Fruit fly (Drosophila melanogaster): Measurements from ENCODE around the gene Gagr.

Gagr gene

DNA sequence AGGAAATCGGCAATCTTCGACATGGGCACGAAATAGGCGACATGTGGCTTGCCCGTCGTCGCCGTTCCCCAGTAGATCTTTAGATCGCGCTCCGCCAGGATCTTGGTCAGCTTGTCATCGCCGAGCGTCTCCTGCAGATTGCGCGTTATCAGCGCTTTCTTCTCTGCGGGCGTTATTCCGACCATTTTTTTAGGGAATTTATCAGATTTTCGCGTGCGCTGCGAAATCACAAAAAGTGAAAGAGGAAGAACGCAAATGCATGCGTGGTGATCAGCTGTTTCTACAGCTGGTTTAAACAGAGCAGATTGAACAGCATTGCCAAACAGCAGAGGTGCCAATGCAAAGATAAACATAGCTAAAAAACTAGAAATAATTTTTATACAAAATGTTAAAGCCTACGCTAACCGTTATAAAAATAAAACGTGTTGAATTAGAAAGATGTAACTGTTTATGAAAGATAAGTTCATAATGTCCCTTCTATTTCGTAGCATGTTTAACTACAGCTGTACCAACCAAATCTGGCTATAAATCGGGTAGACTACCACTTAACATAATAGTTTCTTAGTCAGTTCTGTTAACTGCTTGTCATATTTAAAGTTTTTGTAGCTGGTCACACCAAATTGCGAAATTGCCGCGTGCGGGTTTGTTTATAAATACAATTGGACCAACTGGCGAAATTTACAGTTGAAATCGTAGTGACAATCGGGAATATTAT is 24.8 kb downstream of the Gagr start, which contains the start of the genes TyrRS and CG33158 (continued):
- TF ChIP-seq CG2712 (tag; optimal IDR thresholded peaks at IDR 0.05) = peak; percentile 15
- TF ChIP-seq trem (tag; optimal IDR thresholded peaks at IDR 0.05) = peak; percentile 84
- peak; percentile 51 to 94 for TF ChIP-seq insv (GFP tag; optimal IDR thresholded peaks at IDR 0.05)
- no peak for TF ChIP-seq CG30431 (GFP tag; optimal IDR thresholded peaks at IDR 0.05)
- no peak for TF ChIP-seq CG4854 (GFP tag; optimal IDR thresholded peaks at IDR 0.05)
- TF ChIP-seq CoRest (tag; optimal IDR thresholded peaks at IDR 0.05) = peak; percentile 33
- no peak for TF ChIP-seq ap (GFP tag; IDR thresholded peaks at IDR 0.05)
- TF ChIP-seq TFAM (GFP tag; optimal IDR thresholded peaks at IDR 0.05) = no peak
- no peak for TF ChIP-seq CG10431 (GFP tag; optimal IDR thresholded peaks at IDR 0.05)
- TF ChIP-seq lola (GFP tag; optimal IDR thresholded peaks at IDR 0.05) = peak in 1 of 3 experiments; percentile 27
- peak; percentile 62; the same call in 1 of the 3 replicates for TF ChIP-seq CG34422 (GFP tag; IDR thresholded peaks at IDR 0.05)
- peak; percentile 59 for TF ChIP-seq Elba2 (GFP tag; optimal IDR thresholded peaks at IDR 0.05)
- no peak for TF ChIP-seq tgo (GFP tag; IDR thresholded peaks at IDR 0.05)
- no peak for TF ChIP-seq Oli (tag; optimal IDR thresholded peaks at IDR 0.05)
- TF ChIP-seq stwl (tag; optimal IDR thresholded peaks at IDR 0.05) = peak; percentile 15
- no peak for TF ChIP-seq gt (GFP tag; IDR thresholded peaks at IDR 0.05)
- TF ChIP-seq CG11398 (GFP tag; optimal IDR thresholded peaks at IDR 0.05) = peak; percentile 14
- TF ChIP-seq CG15479 (GFP tag; optimal IDR thresholded peaks at IDR 0.05) = peak; percentile 74
- no peak for TF ChIP-seq MTF-1 (GFP tag; optimal IDR thresholded peaks at IDR 0.05; ENCODE audit: borderline replicate concordance)
- no peak for TF ChIP-seq CG34376 (GFP tag; optimal IDR thresholded peaks at IDR 0.05)
- TF ChIP-seq lab (GFP tag; optimal IDR thresholded peaks at IDR 0.05) = no peak
- TF ChIP-seq B-H1 (GFP tag; IDR thresholded peaks at IDR 0.05) = no peak
- TF ChIP-seq CG34224 (GFP tag; IDR thresholded peaks at IDR 0.05; ENCODE audit: partially characterized antibody) = 0 out of 3 replicates have a peak, but pooled peaks have one; percentile 16
- TF ChIP-seq Sry-δ (GFP tag; optimal IDR thresholded peaks at IDR 0.05) = no peak
- TF ChIP-seq CG10209 (GFP tag; optimal IDR thresholded peaks at IDR 0.05) = no peak
- no peak for TF ChIP-seq Poxn (GFP tag; IDR thresholded peaks at IDR 0.05)
- no peak for TF ChIP-seq hth (optimal IDR thresholded peaks at IDR 0.05)
- TF ChIP-seq unpg (GFP tag; optimal IDR thresholded peaks at IDR 0.05) = no peak
- no peak for TF ChIP-seq cg (GFP tag; optimal IDR thresholded peaks at IDR 0.05)
- no peak for TF ChIP-seq CG14860 (GFP tag; IDR thresholded peaks at IDR 0.05; ENCODE audit: partially characterized antibody)
- TF ChIP-seq dimm (GFP tag; IDR thresholded peaks at IDR 0.05) = no peak
- no peak for TF ChIP-seq CG7271 (tag; optimal IDR thresholded peaks at IDR 0.05)
- no peak for TF ChIP-seq fd3F (GFP tag; optimal IDR thresholded peaks at IDR 0.05)
- TF ChIP-seq Dll (GFP tag; IDR thresholded peaks at IDR 0.05; ENCODE audit: partially characterized antibody) = no peak
- no peak for TF ChIP-seq CG10321 (GFP tag; IDR thresholded peaks at IDR 0.05)
- no peak for TF ChIP-seq CG16863 (GFP tag; optimal IDR thresholded peaks at IDR 0.05)
- peak; percentile 23 for TF ChIP-seq CG12391 (tag; optimal IDR thresholded peaks at IDR 0.05)
- no peak for TF ChIP-seq PHDP (tag; optimal IDR thresholded peaks at IDR 0.05)
- TF ChIP-seq Atf-2 (GFP tag; optimal IDR thresholded peaks at IDR 0.05) = no peak
- TF ChIP-seq Eip74EF (GFP tag; optimal IDR thresholded peaks at IDR 0.05) = no peak
- TF ChIP-seq cad (GFP tag; optimal IDR thresholded peaks at IDR 0.05) = no peak
- TF ChIP-seq gro (GFP tag; optimal IDR thresholded peaks at IDR 0.05) = no peak
- no peak for TF ChIP-seq CG17186 (GFP tag; optimal IDR thresholded peaks at IDR 0.05)
- TF ChIP-seq pzg (GFP tag; optimal IDR thresholded peaks at IDR 0.05) = peak; percentile 51
- TF ChIP-seq sima (GFP tag; optimal IDR thresholded peaks at IDR 0.05) = no peak
- no peak for TF ChIP-seq CG9727 (GFP tag; optimal IDR thresholded peaks at IDR 0.05)
- no peak for TF ChIP-seq sens-2 (GFP tag; IDR thresholded peaks at IDR 0.05)
- TF ChIP-seq nau (GFP tag; optimal IDR thresholded peaks at IDR 0.05) = no peak
- no peak for TF ChIP-seq Blimp-1 (GFP tag; optimal IDR thresholded peaks at IDR 0.05)

Data from whole organism, embryonic.